Fruit fly (Drosophila melanogaster) S2 (cell line): ENCODE data around the gene CG6770.

Experiments used
- CG8478 ChIP-seq: fragments of >200 bp; optimal IDR thresholded peaks from 2 replicates; lab custom pipeline; 2018
- CTCF ChIP-seq, 2 experiments: fragments of >200 bp; optimal IDR thresholded peaks; 2 replicates each; lab custom pipeline; 2018

The CG6770 gene

DNA sequence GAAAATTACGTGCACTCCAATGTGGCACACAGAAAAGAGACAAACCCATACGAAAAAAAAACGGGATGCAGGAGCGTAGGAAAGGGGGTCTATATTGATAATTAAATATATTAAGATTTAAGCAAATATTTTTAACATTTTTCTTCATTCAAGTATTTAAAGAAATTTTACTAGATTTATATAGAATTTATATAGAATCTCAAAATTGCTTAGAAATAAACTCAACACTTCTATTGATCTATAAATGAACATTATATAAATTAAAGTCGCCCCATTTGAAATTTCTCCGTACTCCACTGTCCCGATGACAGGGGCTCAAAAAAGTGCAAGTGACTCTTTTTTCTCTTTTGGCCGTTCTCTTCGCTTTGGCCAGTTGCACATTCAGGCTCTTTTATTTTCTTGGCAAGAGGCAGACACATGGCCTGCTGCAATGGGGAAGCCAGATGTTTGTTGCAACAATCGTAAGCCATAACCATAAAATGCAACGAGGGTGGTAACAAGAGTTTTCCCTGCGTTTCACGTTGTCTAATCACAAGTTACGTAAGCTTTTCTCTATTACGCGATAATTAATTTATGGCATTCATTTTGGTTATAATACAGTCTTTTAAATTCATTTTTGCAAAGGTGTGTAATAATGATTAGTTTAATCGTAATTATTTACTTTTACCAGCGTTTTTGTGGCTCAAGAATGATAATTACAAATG lies 19.9 kb upstream of the CG6770 start:
- no peak for TF ChIP-seq CTCF (optimal IDR thresholded peaks at IDR 0.05; lab: Kevin White, UChicago)
- TF ChIP-seq CG8478 (lab: Kevin White, UChicago): no peak

DNA sequence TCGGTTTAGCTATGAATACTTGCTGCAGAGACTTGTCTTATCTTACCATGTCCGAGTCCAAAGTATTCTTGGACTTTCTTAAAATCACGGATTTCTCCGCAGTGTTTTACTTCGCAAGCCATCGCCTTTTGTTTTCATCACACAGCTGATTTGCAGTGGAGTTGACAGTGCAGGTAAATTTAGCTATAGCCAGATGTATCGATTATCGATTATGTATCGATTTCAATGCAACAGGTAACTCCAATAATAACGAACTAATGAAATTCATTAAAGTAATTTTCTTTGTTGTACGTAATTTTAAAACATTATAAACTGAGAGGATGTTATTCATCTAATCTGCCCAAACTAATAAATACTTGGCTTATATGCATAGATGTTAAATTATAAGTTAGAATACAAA lies 17.1 kb upstream of the CG6770 start, which contains the start of gene Rab3-GAP:
Rab3-GAP (minus strand) TSS at position 150 of the 400 bp plus-strand sequence.
- TF ChIP-seq CTCF (optimal IDR thresholded peaks at IDR 0.05; lab: Kevin White, UChicago): no peak
- no peak for TF ChIP-seq CG8478 (lab: Kevin White, UChicago)

DNA sequence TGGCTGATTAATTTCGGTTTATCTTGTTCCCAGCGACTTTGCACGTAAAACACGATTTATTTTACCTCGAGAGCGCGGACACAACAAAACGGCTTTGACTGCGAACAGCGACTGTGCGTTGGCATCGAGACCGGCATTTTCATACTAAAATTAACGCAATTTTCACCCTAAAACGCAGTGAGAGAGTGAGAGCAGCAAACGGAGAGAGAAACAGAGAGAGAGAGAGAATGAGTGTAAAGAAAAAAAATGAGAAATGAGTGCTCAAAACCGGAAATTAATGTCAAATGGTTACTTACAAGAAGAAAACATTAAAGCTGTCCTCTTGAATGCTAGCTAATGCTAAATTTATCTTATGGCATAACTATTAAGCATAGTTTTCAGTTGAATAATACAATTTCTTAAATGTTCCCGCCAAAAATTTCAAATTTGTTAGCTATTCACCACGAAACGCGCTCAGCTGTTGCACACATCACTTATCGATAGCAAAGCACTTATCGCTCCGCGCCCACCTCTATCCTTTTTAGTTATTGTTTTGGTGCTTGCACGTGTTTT lies 10.0 kb upstream of the CG6770 start, which contains the start of the genes JhI-21, RpL7-like and CG34164:
JhI-21 (minus strand) TSS at position 206 of the 552 bp plus-strand sequence.
RpL7-like (plus strand) TSS at position 490 of the 552 bp plus-strand sequence.
CG34164 (plus strand) TSS at position 512 of the 552 bp plus-strand sequence.
- TF ChIP-seq CG8478 (lab: Kevin White, UChicago): no peak
- no peak for TF ChIP-seq CTCF (optimal IDR thresholded peaks at IDR 0.05; lab: Kevin White, UChicago)

DNA sequence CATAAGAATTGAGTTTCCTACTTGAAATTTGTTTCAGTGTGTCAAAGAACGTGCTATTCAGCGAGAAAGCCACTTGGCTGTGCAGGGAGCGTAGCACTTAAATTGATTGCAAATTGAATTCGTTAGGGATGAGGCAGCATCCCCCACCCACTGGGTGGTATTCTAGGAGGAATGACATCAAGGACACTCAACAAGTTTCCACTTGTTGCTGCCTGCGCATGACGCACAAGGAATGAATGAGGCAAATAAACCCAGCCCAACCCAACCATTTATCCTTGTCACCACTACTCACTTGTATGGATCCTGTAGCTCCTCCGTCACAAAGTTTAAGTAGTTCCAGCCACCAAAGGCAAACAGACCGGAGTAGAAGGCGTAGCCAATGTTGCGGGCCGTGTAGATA lies 7.4 kb upstream of the CG6770 start:
- no peak for TF ChIP-seq CTCF (optimal IDR thresholded peaks at IDR 0.05; lab: Kevin White, UChicago)
- no peak for TF ChIP-seq CG8478 (lab: Kevin White, UChicago)

DNA sequence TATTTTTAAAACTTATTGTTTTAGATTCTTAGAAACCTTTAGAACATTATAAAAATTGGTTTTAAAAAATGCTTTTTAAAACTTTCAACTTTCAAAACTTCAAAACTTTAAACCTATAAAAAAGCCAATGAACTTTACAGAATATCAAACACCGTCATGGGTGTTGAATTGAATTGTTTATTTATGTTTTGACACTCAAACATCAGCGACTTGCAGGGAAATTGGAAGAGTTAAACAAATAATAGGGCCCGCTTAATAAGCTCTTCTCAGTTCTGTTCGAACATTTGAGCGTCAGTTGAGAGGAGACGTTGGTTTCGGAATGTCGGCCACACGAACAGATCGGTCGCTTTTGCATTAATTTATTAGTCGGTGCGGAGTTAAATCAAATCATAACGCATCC lies 3.2 kb upstream of the CG6770 start, which contains the start of gene PLCXD:
PLCXD (plus strand) TSS at position 286 of the 400 bp plus-strand sequence.
- TF ChIP-seq CTCF (optimal IDR thresholded peaks at IDR 0.05; lab: Kevin White, UChicago): no peak
- TF ChIP-seq CG8478 (lab: Kevin White, UChicago): no peak

DNA sequence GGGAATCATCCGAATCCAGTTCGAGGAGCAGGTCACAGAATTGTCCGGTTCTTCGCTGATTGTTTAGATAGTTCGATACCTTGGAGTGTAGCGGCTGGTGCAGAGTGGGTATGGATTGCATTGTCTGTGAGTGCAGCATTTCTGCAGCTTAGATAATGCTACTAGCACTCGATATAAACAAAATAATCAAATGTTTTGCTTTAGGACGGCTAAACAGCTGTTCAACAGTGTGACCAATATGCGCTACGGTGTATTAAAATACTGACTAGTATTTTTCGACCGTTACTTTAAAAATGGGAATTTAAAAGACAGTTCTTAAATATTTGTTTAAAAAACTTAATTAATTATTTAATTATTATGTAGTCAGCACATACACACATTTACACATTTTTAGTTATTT lies 2.8 kb upstream of the CG6770 start, which contains the start of gene Plzf:
Plzf (minus strand) TSS at position 196 of the 400 bp plus-strand sequence.
- TF ChIP-seq CG8478 (lab: Kevin White, UChicago) (no peak), CTCF (optimal IDR thresholded peaks at IDR 0.05; lab: Kevin White, UChicago) (no peak)

DNA sequence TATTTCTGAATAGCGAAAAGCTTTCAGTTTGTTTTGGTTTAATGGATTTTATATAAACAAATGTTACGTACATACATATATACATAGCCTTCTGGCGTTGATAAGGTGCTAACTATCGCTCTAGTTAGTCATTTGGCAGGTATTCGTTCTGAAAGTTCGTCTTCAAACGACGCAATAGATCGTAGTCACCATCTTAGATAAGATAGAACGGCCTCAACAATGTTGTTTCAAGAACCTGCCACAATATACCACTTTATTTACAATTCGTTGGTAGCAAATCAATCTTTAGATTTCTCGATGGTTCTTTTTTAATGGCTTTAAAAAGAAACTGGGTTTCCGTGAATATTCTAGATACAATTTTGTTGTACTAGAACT lies 925 bp upstream of the CG6770 start:
- TF ChIP-seq CTCF (optimal IDR thresholded peaks at IDR 0.05; lab: Kevin White, UChicago) (no peak), CG8478 (lab: Kevin White, UChicago) (no peak)

DNA sequence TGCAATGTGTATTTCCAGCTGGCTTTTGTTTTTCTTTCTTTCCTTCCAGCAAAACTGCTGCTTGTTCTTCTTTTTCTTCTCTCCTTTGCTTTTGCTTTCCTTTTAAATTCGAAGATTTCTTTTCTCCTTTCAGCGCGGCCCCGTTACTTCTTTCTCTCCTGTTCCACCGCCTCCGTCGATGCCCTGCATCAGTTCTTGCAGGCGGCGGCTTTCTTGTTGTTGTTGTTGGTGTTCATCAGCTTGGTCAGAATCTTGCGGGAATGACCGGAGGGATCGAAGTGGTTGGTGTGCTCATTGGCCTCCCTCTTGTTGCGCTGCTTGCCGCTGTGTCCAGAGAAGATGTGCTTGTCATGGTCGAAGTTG lies 359 bp downstream of the CG6770 start:
- TF ChIP-seq CTCF (optimal IDR thresholded peaks at IDR 0.05; lab: Kevin White, UChicago) (no peak), CG8478 (lab: Kevin White, UChicago) (no peak)

DNA sequence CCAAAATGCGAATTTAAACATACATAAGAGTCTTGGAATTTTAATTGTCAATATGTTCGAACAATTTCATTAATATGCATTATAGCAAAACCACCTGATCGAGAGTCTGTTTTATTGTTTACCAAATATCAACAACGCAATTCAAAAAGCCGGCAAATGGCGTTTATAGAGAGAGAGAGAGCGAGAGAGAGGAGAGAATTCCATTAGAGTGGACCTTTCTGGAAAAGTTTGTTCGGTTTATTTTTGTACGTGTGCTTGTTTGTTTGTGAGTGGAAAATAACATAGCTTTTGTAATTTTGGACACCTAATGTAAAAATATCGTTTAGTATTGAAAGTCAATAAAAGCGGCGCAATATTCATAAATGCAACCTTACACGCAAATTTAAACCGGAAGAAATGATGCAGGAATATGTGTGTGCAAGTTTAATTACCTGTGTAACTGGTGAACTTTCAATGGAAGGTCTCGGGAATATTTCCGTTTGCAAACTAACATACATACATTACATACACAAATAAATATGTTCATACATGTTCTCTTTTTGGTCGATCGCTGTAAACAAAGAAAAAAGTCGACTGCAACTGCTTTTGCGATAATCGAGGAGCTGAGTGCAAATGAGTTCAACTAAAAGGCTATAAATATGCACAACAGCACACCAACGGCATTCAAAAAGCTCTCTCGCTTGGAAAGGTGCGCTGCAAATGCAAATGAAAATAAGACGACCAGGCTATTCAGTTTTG lies 1.1 kb downstream of the CG6770 start, which contains the start of gene CG6785:
CG6785 (minus strand) TSS at position 588 of the 738 bp plus-strand sequence.
- no peak for TF ChIP-seq CTCF (optimal IDR thresholded peaks at IDR 0.05; lab: Kevin White, UChicago)
- no peak for TF ChIP-seq CG8478 (lab: Kevin White, UChicago)

DNA sequence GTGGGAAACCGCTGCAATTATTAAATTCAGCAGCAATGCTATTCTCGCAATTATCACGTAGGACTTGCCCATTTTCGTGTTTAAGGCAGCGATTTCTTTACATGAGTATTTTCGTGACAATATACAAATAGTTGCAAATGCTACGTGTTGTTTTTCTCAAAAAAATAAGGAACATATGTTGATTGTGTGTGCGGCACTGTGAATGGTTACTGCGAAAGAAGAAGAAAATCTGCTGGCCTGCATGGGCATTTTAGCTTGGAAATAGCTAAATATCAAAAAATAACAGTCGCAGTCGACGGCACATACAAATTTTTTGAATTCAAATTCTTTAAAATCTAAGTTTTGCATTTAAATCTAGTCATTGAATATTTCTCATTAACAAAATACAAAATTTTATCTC lies 5.4 kb downstream of the CG6770 start, which contains the start of gene CG6766:
CG6766 (minus strand) TSS at position 180 of the 400 bp plus-strand sequence.
- no peak for TF ChIP-seq CTCF (optimal IDR thresholded peaks at IDR 0.05; lab: Kevin White, UChicago)
- TF ChIP-seq CG8478 (lab: Kevin White, UChicago): no peak

DNA sequence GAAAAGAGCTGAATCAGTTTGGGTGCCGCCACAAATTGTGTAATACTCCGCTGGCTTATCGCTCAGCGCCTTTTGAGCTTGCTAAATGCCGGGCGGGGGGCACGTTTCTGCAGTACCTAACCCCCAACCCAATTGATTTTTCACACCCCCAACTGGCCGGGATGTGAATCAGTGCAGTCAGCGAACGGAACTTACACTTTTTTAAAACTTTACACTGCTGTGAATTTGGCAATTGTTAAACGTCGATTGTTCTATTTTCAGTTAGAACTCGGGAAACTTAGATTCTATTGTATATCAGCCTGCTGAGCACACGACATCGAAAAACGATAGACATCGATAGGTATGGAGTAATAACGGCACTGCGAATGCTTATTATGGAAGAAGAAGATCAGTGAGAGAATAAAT lies 7.7 kb downstream of the CG6770 start, which contains the start of gene Tom70:
Tom70 (minus strand) TSS at position 335 of the 405 bp plus-strand sequence.
- TF ChIP-seq CTCF (optimal IDR thresholded peaks at IDR 0.05; lab: Kevin White, UChicago) (no peak), CG8478 (lab: Kevin White, UChicago) (no peak)

DNA sequence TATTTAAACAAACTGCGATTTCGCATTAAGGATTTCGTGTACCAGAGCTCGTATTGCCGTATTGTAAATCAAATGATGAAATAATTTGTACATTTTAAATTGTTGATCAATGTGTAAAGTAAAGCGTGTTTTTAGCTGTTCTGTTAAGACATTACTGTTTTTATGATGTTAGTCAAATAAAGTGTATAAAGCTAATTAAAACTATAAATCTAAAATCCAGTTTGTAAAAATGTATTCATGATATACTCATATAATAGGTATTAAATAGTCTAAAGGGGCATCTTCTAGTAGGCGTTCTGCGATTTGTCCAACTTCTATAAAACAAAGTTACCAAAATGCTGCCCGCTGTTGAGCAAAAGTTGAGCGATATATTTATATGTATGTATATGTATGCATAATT lies 12.0 kb downstream of the CG6770 start, which contains the start of gene CG18788:
CG18788 (plus strand) TSS at position 301 of the 400 bp plus-strand sequence.
- TF ChIP-seq CTCF (optimal IDR thresholded peaks at IDR 0.05; lab: Kevin White, UChicago) (no peak), CG8478 (lab: Kevin White, UChicago) (no peak)

DNA sequence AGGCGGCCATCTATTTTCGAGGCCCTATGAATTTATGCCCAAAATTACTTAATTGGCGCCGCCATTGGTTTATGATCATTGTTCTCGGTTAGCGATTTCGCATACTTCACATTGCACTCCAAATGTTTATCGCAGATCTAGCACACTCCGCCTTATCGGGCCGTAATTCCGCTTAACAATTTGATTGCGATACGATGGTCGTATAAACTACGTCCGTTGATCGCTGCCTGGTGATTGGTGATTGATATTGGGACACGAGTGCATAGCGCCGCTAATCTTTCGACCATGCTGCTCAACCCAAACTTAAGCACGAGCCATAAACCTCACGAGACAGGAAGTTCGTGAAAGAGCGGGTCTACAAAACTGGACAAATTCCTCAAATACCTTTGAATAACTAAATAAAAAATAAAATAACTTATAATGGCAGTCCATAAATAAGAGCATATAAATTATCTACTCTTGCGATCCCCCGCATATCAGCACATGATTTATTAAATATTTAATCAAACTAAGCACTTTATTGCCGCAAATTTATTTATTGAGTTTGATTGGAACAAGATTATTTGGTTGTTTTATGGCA lies 15.3 kb downstream of the CG6770 start:
- TF ChIP-seq CTCF (optimal IDR thresholded peaks at IDR 0.05; lab: Kevin White, UChicago): no peak
- no peak for TF ChIP-seq CG8478 (lab: Kevin White, UChicago)

DNA sequence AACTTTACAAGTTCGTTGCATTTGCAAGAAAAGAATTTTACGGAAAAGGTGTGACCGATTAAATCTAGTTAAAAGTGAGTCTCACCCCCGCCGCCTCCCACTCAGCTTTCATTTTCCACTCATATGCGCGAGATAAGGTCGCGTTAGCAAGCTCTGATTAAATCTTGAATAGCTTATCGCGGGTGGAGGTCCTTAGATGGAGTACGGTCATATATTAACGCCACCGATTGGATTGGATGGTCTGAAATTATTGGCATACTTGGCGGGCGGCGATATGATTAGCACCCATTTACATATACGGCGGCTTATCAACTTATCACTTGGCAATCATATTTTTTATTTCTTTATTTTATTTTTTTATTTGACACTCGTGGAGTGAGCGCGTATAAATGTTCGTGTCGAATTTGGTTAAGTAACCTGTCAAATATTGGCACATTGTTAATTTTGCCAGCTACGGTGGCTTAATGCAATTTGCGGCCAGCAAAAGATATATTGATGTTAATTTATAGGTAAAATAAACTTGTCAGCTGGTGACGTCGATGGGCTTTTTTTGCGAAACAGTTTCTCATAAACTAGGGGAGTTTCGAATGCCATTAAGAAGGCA lies 16.2 kb downstream of the CG6770 start:
- no peak for TF ChIP-seq CTCF (optimal IDR thresholded peaks at IDR 0.05; lab: Kevin White, UChicago)
- no peak for TF ChIP-seq CG8478 (lab: Kevin White, UChicago)
